Worm (Caenorhabditis elegans) whole organism, L1 larva: ENCODE data around the gene hpo-10.

Experiments used
- C04F5.9 ChIP-seq: sonication (generic microtip); optimal IDR thresholded peaks from 2 replicates; lab custom pipeline; 2016; ENCODE audit warnings: missing genetic modification characterization, missing compliant biosample characterization
- C16A3.4 ChIP-seq: fragments of 150-350 bp; optimal IDR thresholded peaks from 2 replicates; lab custom pipeline; 2014; ENCODE audit warnings: missing biosample characterization, missing genetic modification characterization
- C34B4.2 ChIP-seq: sonication (generic microtip); optimal IDR thresholded peaks from 2 replicates; lab custom pipeline; 2017; ENCODE audit warnings: mild to moderate bottlenecking, missing genetic modification characterization, missing compliant biosample characterization
- aha-1 ChIP-seq: fragments of 150-350 bp; optimal IDR thresholded peaks from 2 replicates; lab custom pipeline; 2014; ENCODE audit warnings: missing biosample characterization, missing genetic modification characterization
- alr-1 ChIP-seq: fragments of 200-800 bp; sonication (Bioruptor generic); optimal IDR thresholded peaks from 2 replicates; lab custom pipeline; 2018; ENCODE audit warnings: borderline replicate concordance, mild to moderate bottlenecking, missing genetic modification characterization, missing compliant biosample characterization
- blmp-1 ChIP-seq: fragments of 150-350 bp; optimal IDR thresholded peaks from 2 replicates; lab custom pipeline; 2014; ENCODE audit warnings: missing biosample characterization, missing genetic modification characterization
- ceh-63 ChIP-seq: fragments of 200-800 bp; sonication (Bioruptor generic); optimal IDR thresholded peaks from 2 replicates; lab custom pipeline; 2018; ENCODE audit warnings: mild to moderate bottlenecking, missing genetic modification characterization, missing compliant biosample characterization
- dpl-1 ChIP-seq, 3 experiments: fragments of 150-350 bp in 2 of 3; sonication (generic microtip) in 1 of 3; optimal IDR thresholded peaks; 2 replicates each; lab custom pipeline; 2014 to 2017; ENCODE audit warnings: missing biosample characterization in 3 of 3, missing genetic modification characterization in 3 of 3, missing genetic modification reagents in 3 of 3
- efl-1 ChIP-seq, 4 experiments: fragments of 150-350 bp; optimal IDR thresholded peaks in 3 of 4; peaks in 1 of 4; 1 replicate in 1 of 4; 2 replicates in 3 of 4; lab custom pipeline; 2014; ENCODE audit warnings: missing biosample characterization in 2 of 4, missing genetic modification characterization in 2 of 4, missing genetic modification reagents in 2 of 4
- efl-3 ChIP-seq: fragments of 200-800 bp; sonication (Bioruptor generic); optimal IDR thresholded peaks from 2 replicates; lab custom pipeline; 2018; ENCODE audit warnings: mild to moderate bottlenecking, missing genetic modification characterization, missing compliant biosample characterization
- egl-13 ChIP-seq: sonication (generic microtip); optimal IDR thresholded peaks from 2 replicates; lab custom pipeline; 2016; ENCODE audit warnings: missing genotype, missing genetic modification reagents, missing genetic modification characterization, missing compliant biosample characterization
- elt-2 ChIP-seq: sonication (generic microtip); optimal IDR thresholded peaks from 2 replicates; lab custom pipeline; 2016; ENCODE audit warnings: missing genetic modification characterization, mild to moderate bottlenecking, inconsistent platforms, missing compliant biosample characterization, missing genetic modification reagents
- elt-3 ChIP-seq, 6 experiments: fragments of 150-350 bp in 1 of 6; sonication (generic microtip); optimal IDR thresholded peaks; 2 replicates each; lab custom pipeline; 2017 to 2018; ENCODE audit warnings: missing biosample characterization in 6 of 6, missing genetic modification characterization in 6 of 6, inconsistent platforms in 1 of 6
- ets-5 ChIP-seq: fragments of 200-800 bp; sonication (Bioruptor generic); IDR thresholded peaks from 2 replicates; pipeline ENCODE4 v1.3.6; 2022; ENCODE audit warnings: missing genetic modification characterization, missing compliant biosample characterization
- fkh-4 ChIP-seq: sonication (generic microtip); optimal IDR thresholded peaks from 2 replicates; lab custom pipeline; 2016; ENCODE audit warnings: missing compliant biosample characterization, missing genetic modification characterization, borderline replicate concordance
- fos-1 ChIP-seq: fragments of 150-350 bp; optimal IDR thresholded peaks from 2 replicates; lab custom pipeline; 2014; ENCODE audit warnings: missing biosample characterization, missing genetic modification characterization
- grh-1 ChIP-seq: fragments of 200-800 bp; sonication (Bioruptor generic); IDR thresholded peaks from 2 replicates; pipeline ENCODE4 v1.3.6; 2022; ENCODE audit warnings: missing genetic modification reagents, missing genetic modification characterization, missing compliant biosample characterization
- hlh-4 ChIP-seq: sonication (generic microtip); optimal IDR thresholded peaks from 2 replicates; lab custom pipeline; 2016; ENCODE audit warnings: mild to moderate bottlenecking, missing genetic modification characterization, missing compliant biosample characterization
- hpl-2 ChIP-seq: fragments of 150-350 bp; optimal IDR thresholded peaks from 2 replicates; lab custom pipeline; 2014; ENCODE audit warnings: missing biosample characterization, missing genetic modification reagents, missing genetic modification characterization
- irx-1 ChIP-seq: sonication (generic microtip); optimal IDR thresholded peaks from 2 replicates; lab custom pipeline; 2016; ENCODE audit warnings: missing genetic modification characterization, missing compliant biosample characterization
- jun-1 ChIP-seq: fragments of 150-350 bp; optimal IDR thresholded peaks from 2 replicates; lab custom pipeline; 2014; ENCODE audit warnings: missing biosample characterization, missing genetic modification reagents, missing genetic modification characterization
- lin-13 ChIP-seq: fragments of 150-350 bp; optimal IDR thresholded peaks from 2 replicates; lab custom pipeline; 2014; ENCODE audit warnings: missing biosample characterization, missing genetic modification reagents, missing genetic modification characterization
- lin-14 ChIP-seq: fragments of 200-800 bp; sonication (Bioruptor generic); optimal IDR thresholded peaks from 2 replicates; lab custom pipeline; 2018; ENCODE audit warnings: mild to moderate bottlenecking, missing genetic modification characterization, moderate library complexity, missing compliant biosample characterization
- lin-35 ChIP-seq, 2 experiments: fragments of 150-350 bp; optimal IDR thresholded peaks; 2 replicates each; lab custom pipeline; 2014; ENCODE audit warnings: missing biosample characterization in 2 of 2, missing genetic modification characterization in 2 of 2, missing genetic modification reagents in 2 of 2
- lin-39 ChIP-seq: fragments of 150-350 bp; optimal IDR thresholded peaks from 2 replicates; lab custom pipeline; 2014; ENCODE audit warnings: missing biosample characterization, missing genetic modification reagents, missing genetic modification characterization
- lsy-2 ChIP-seq, 2 experiments: fragments of 150-350 bp; optimal IDR thresholded peaks; 2 replicates each; lab custom pipeline; 2014; ENCODE audit warnings: missing biosample characterization in 2 of 2, missing genetic modification characterization in 2 of 2
- mef-2 ChIP-seq: fragments of 150-350 bp; optimal IDR thresholded peaks from 2 replicates; lab custom pipeline; 2014; ENCODE audit warnings: missing biosample characterization, missing genetic modification characterization
- mep-1 ChIP-seq: fragments of 150-350 bp; optimal IDR thresholded peaks from 2 replicates; lab custom pipeline; 2014; ENCODE audit warnings: missing biosample characterization, missing genetic modification characterization
- nhr-19 ChIP-seq: fragments of 200-800 bp; sonication (Bioruptor generic); conservative IDR thresholded peaks from 2 replicates; pipeline ENCODE4 v1.3.6; 2022; ENCODE audit warnings: missing genetic modification characterization, missing compliant biosample characterization
- nhr-237 ChIP-seq: fragments of 150-350 bp; optimal IDR thresholded peaks from 2 replicates; lab custom pipeline; 2014; ENCODE audit warnings: missing biosample characterization, missing genetic modification characterization
- nhr-47 ChIP-seq: sonication (generic microtip); optimal IDR thresholded peaks from 2 replicates; lab custom pipeline; 2016; ENCODE audit warnings: mild to moderate bottlenecking, missing genetic modification characterization, moderate library complexity, missing compliant biosample characterization
- nhr-71 ChIP-seq: sonication (generic microtip); optimal IDR thresholded peaks from 2 replicates; lab custom pipeline; 2016; ENCODE audit warnings: mild to moderate bottlenecking, missing genetic modification characterization, moderate library complexity, missing compliant biosample characterization
- nhr-85 ChIP-seq: sonication (generic microtip); peaks from one replicate; lab custom pipeline; 2016; ENCODE audit warnings: missing genetic modification characterization, inconsistent platforms, missing compliant biosample characterization
- pag-3 ChIP-seq: sonication (generic microtip); optimal IDR thresholded peaks from 2 replicates; lab custom pipeline; 2017; ENCODE audit warnings: missing genetic modification characterization, mild to moderate bottlenecking, missing compliant biosample characterization, antibody characterized with exemption, borderline replicate concordance; ENCODE audit not compliant: insufficient read depth
- pax-3 ChIP-seq: fragments of 200-800 bp; sonication (Bioruptor generic); optimal IDR thresholded peaks from 2 replicates; lab custom pipeline; 2018; ENCODE audit warnings: mild to moderate bottlenecking, missing genetic modification characterization, moderate library complexity, missing compliant biosample characterization
- pqm-1 ChIP-seq: sonication (generic microtip); optimal IDR thresholded peaks from 3 replicates; lab custom pipeline; 2017; ENCODE audit warnings: missing biosample characterization, missing genetic modification characterization
- rnt-1 ChIP-seq: sonication (generic microtip); optimal IDR thresholded peaks from 2 replicates; lab custom pipeline; 2016; ENCODE audit warnings: mild to moderate bottlenecking, missing genetic modification characterization, moderate library complexity, missing compliant biosample characterization
- skn-1 ChIP-seq: fragments of 150-350 bp; optimal IDR thresholded peaks from 2 replicates; lab custom pipeline; 2014; ENCODE audit warnings: missing biosample characterization, missing genetic modification characterization
- snu-23 ChIP-seq: sonication (generic microtip); optimal IDR thresholded peaks from 2 replicates; lab custom pipeline; 2016; ENCODE audit warnings: missing genetic modification characterization, missing compliant biosample characterization
- sptf-1 ChIP-seq: fragments of 150-350 bp; optimal IDR thresholded peaks from 2 replicates; lab custom pipeline; 2014; ENCODE audit warnings: missing biosample characterization, missing genetic modification characterization
- tbx-2 ChIP-seq: sonication (generic microtip); optimal IDR thresholded peaks from 2 replicates; lab custom pipeline; 2016; ENCODE audit warnings: missing genetic modification characterization, missing compliant biosample characterization
- tlp-1 ChIP-seq: fragments of 150-350 bp; optimal IDR thresholded peaks from 2 replicates; lab custom pipeline; 2014; ENCODE audit warnings: missing biosample characterization, missing genetic modification characterization
- unc-130 ChIP-seq: fragments of 150-350 bp; optimal IDR thresholded peaks from 2 replicates; lab custom pipeline; 2017; ENCODE audit warnings: missing biosample characterization, missing genetic modification characterization, inconsistent platforms
- unc-30 ChIP-seq: sonication (generic microtip); optimal IDR thresholded peaks from 2 replicates; lab custom pipeline; 2017; ENCODE audit warnings: missing biosample characterization, missing genetic modification characterization
- unc-86 ChIP-seq: sonication (generic microtip); optimal IDR thresholded peaks from 2 replicates; lab custom pipeline; 2016; ENCODE audit warnings: missing genetic modification characterization, missing compliant biosample characterization
- xbp-1 ChIP-seq: sonication (generic microtip); optimal IDR thresholded peaks from 2 replicates; lab custom pipeline; 2016; ENCODE audit warnings: missing genetic modification characterization, missing compliant biosample characterization
- zip-4 ChIP-seq: fragments of 200-800 bp; sonication (Bioruptor generic); optimal IDR thresholded peaks from 2 replicates; lab custom pipeline; 2018; ENCODE audit warnings: mild to moderate bottlenecking, missing genetic modification characterization, moderate library complexity, missing compliant biosample characterization
- ztf-11 ChIP-seq, 2 experiments: sonication (generic microtip); optimal IDR thresholded peaks; 2 replicates each; lab custom pipeline; 2016 to 2017; ENCODE audit warnings: missing genetic modification characterization in 2 of 2, missing biosample characterization in 1 of 2, missing compliant biosample characterization in 1 of 2

hpo-10 gene

ce11 chrIII:5876140-5876675 lies 3.1 kb upstream of the hpo-10 start, which contains the start of gene aldo-2 (continued):
- TF ChIP-seq dpl-1 (GFP tag; optimal IDR thresholded peaks at IDR 0.05; lab: Kevin White, UChicago) (peak in 2 of 3 experiments; percentile 22 to 33), lsy-2 (tag; optimal IDR thresholded peaks at IDR 0.05; lab: Kevin White, UChicago) (peak in 1 of 2 experiments; percentile 36), lin-35 (GFP tag; optimal IDR thresholded peaks at IDR 0.05; lab: Kevin White, UChicago) (peak; percentile 24 to 60), snu-23 (GFP tag; lab: Kevin White, UChicago) (peak; percentile 57)

DNA sequence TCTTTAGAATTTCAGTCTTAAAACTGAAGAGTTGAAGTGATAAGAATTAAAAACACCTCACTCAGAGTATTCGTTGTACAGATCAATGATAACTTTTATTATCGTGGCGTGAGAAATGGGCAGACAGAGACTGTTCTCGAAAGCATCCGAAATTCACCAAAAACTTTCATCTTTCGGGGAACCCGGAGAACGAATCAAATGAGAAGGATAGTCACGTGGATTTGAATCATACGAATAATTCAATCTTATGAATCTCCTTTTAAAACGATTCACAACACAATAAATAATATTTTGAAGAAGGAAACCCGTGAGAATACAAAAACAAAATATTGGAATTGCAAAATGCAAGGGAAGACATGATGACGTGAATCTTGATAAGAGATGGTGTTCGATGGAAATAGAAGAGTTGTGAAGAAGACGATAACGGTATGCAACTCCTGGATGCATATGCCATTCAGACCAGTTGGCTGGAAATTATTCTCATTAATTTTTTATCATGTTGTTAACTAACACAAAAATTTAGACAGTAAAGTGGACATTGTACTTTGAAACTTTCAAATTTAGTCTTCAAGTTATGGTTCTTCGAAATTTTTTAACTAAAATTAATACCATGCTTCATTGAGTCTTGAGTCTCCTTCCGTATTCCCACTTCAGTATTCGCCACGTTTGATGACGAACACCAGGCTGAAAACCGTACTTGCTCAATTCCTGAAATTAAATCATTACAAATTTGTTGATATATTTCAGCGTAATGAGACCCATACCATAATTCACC lies 2.2 kb upstream of the hpo-10 start:
- TF ChIP-seq egl-13 (tag; lab: Kevin White, UChicago) (no peak), pax-3 (tag; lab: Kevin White, UChicago) (no peak), C04F5.9 (tag; lab: Kevin White, UChicago) (no peak), tbx-2 (tag; lab: Kevin White, UChicago) (no peak), blmp-1 (tag; lab: Kevin White, UChicago) (peak; percentile 90), fos-1 (tag; lab: Kevin White, UChicago) (no peak), nhr-237 (tag; lab: Kevin White, UChicago) (no peak), ets-5 (no peak), elt-3 (tag; optimal IDR thresholded peaks at IDR 0.05; lab: Kevin White, UChicago) (peak in 4 of 6 experiments; percentile 10 to 61 (median 28)), irx-1 (no peak), hpl-2 (GFP tag; lab: Kevin White, UChicago) (no peak), mef-2 (tag; lab: Kevin White, UChicago) (no peak), xbp-1 (tag; lab: Kevin White, UChicago) (no peak), fkh-4 (tag; lab: Kevin White, UChicago) (no peak), nhr-85 (tag; lab: Kevin White, UChicago) (peak; percentile 38), zip-4 (GFP tag; lab: Kevin White, UChicago) (no peak), alr-1 (tag; lab: Kevin White, UChicago) (no peak), skn-1 (tag; lab: Kevin White, UChicago) (no peak), aha-1 (tag; lab: Kevin White, UChicago) (no peak), nhr-71 (tag; lab: Kevin White, UChicago) (peak; percentile 73), mep-1 (peak; percentile 21), pag-3 (tag; lab: Kevin White, UChicago) (no peak), C16A3.4 (tag; lab: Kevin White, UChicago) (no peak), efl-3 (no peak), nhr-47 (tag; lab: Kevin White, UChicago) (no peak), lin-14 (GFP tag; lab: Kevin White, UChicago) (peak; percentile 31), ceh-63 (GFP tag; lab: Kevin White, UChicago) (no peak), nhr-19 (GFP tag; lab: Robert Waterston, UW) (peak; percentile 27), efl-1 (optimal IDR thresholded peaks at IDR 0.05; lab: Kevin White, UChicago) (no peak), efl-1 (GFP tag; optimal IDR thresholded peaks at IDR 0.05 in 1 of 2; lab: Kevin White, UChicago) (peak in 1 of 2 experiments; percentile 78), grh-1 (GFP tag; lab: Robert Waterston, UW) (peak; percentile 26; the same call in 1 of the 2 replicates), unc-130 (tag; lab: Kevin White, UChicago) (no peak), lin-13 (GFP tag; lab: Kevin White, UChicago) (no peak), ztf-11 (tag; optimal IDR thresholded peaks at IDR 0.05; lab: Kevin White, UChicago) (no peak), sptf-1 (no peak), unc-86 (no peak), pqm-1 (tag; lab: Kevin White, UChicago) (no peak), hlh-4 (no peak), jun-1 (tag; lab: Kevin White, UChicago) (no peak), rnt-1 (tag; lab: Kevin White, UChicago) (no peak), snu-23 (GFP tag; lab: Kevin White, UChicago) (peak; percentile 65), unc-30 (tag; lab: Kevin White, UChicago) (no peak), tlp-1 (tag; lab: Kevin White, UChicago) (no peak), lsy-2 (tag; optimal IDR thresholded peaks at IDR 0.05; lab: Kevin White, UChicago) (no peak), C34B4.2 (tag; lab: Kevin White, UChicago) (no peak), lin-39 (no peak), elt-2 (tag; lab: Kevin White, UChicago) (peak; percentile 38)
